Worm (Caenorhabditis elegans): ENCODE results near the gene Y57E12AL.1.
"Not testable (repeated sequence)": the region's sequence is repeated elsewhere in the genome, so short reads cannot be mapped to it uniquely, and the experiment has no call there.

Gene Y57E12AL.1

DNA sequence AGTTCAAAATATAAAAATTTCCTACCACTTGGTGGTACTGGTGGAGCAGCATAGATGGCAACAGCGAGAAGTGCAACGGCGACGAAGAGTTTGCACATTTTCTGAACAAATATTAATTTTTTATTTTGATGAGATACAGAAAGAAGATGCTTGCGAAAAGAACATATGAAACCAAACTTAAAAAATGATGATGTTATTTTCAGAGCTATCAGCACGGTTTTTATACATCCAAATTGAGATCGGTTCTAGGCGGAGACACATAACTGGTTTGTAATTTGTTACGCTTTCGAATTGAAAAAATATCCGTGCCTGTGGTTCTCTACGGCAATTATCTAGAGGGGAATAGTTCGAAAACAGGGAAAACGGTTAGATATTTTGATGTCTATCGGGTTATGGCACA lies 7.2 kb upstream of the Y57E12AL.1 start, which contains the start of gene txt-17 (continued):
- TF ChIP-seq zfh-2 (GFP tag; conservative IDR thresholded peaks at IDR 0.05) (no peak), madf-10 (tag; optimal IDR thresholded peaks at IDR 0.05) (no peak)

DNA sequence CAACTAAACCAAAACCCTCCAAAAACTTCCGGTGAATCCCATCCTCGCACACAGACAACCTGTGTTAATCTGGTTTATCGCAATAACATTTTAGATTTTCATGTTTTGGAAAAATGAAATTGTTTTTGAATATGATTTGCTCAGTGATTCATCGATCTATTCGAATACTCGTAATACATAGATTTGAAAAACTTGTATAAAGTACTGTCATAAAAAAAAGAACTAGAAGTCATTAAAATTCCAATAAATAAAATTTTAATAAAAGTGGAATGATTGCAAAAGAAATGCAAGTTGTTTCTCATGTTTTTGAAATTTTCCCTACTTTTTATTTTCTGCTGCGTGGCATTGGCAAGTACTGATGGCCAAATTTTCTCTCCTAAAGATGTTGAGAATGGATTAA lies 5.7 kb upstream of the Y57E12AL.1 start, which contains the start of gene spig-8:
Gene spig-8, plus strand, starts transcription at position 301 of the 400 bp plus-strand sequence.
- TF ChIP-seq F22D6.2 (tag; optimal IDR thresholded peaks at IDR 0.05): no peak
- TF ChIP-seq nhr-27 (tag; optimal IDR thresholded peaks at IDR 0.05): no peak
- TF ChIP-seq Y53G8AR.9 (GFP tag; conservative IDR thresholded peaks at IDR 0.05): no peak
- no peak for TF ChIP-seq ets-4 (GFP tag; optimal IDR thresholded peaks at IDR 0.05)
- no peak for TF ChIP-seq D2030.7 (GFP tag; IDR thresholded peaks at IDR 0.05)
- TF ChIP-seq akir-1 (GFP tag; optimal IDR thresholded peaks at IDR 0.05): no peak
- TF ChIP-seq hlh-26 (GFP tag; conservative IDR thresholded peaks at IDR 0.05): no peak
- TF ChIP-seq madf-6 (GFP tag; IDR thresholded peaks at IDR 0.05): no peak
- no peak for TF ChIP-seq nhr-80 (tag; optimal IDR thresholded peaks at IDR 0.05)
- TF ChIP-seq C17E4.6 (GFP tag; IDR thresholded peaks at IDR 0.05): no peak
- TF ChIP-seq ztf-26 (tag; optimal IDR thresholded peaks at IDR 0.05): no peak
- no peak for TF ChIP-seq hlh-12 (tag; optimal IDR thresholded peaks at IDR 0.05)
- no peak for TF ChIP-seq Y67H2A.10 (GFP tag; conservative IDR thresholded peaks at IDR 0.05)
- no peak for TF ChIP-seq dox-1 (GFP tag; IDR thresholded peaks at IDR 0.05)
- no peak for TF ChIP-seq nhr-179 (tag; optimal IDR thresholded peaks at IDR 0.05)
- TF ChIP-seq egrh-3 (GFP tag; IDR thresholded peaks at IDR 0.05): no peak
- no peak for TF ChIP-seq tlf-1 (GFP tag; optimal IDR thresholded peaks at IDR 0.05)
- no peak for TF ChIP-seq attf-6 (GFP tag; IDR thresholded peaks at IDR 0.05)

ce11 chrV:7057795-7058194 lies 2.5 kb upstream of the Y57E12AL.1 start, which contains the start of gene Y57E12AL.2:
TSS of gene Y57E12AL.2 (plus strand) at chrV:7058095.
- TF ChIP-seq madf-8 (GFP tag; conservative IDR thresholded peaks at IDR 0.05); unc-130 (GFP tag; optimal IDR thresholded peaks at IDR 0.05); lsy-27 (tag; optimal IDR thresholded peaks at IDR 0.05; ENCODE audit: borderline replicate concordance, insufficient read depth): not testable (repeated sequence)

ce11 chrV:7059350-7059749 lies 980 bp upstream of the Y57E12AL.1 start, which contains the start of gene mdt-6:
TSS of gene mdt-6 (minus strand) at chrV:7059624.
- TF ChIP-seq ekl-4 (GFP tag; IDR thresholded peaks at IDR 0.05): peak; percentile 13; the same call in 1 of the 2 replicates
- no peak for TF ChIP-seq tbx-9 (tag; optimal IDR thresholded peaks at IDR 0.05; ENCODE audit: borderline replicate concordance)
- TF ChIP-seq rpc-1 (optimal IDR thresholded peaks at IDR 0.05): no peak
- no peak for TF ChIP-seq rpc-1 (tag; optimal IDR thresholded peaks at IDR 0.05)
- 0 out of 2 replicates have a peak, but pooled peaks have one; percentile 31 for TF ChIP-seq hsf-1 (GFP tag; IDR thresholded peaks at IDR 0.05)
- TF ChIP-seq athp-1 (tag; optimal IDR thresholded peaks at IDR 0.05): no peak
- TF ChIP-seq lin-54 (GFP tag; optimal IDR thresholded peaks at IDR 0.05): peak; percentile 18
- peak; percentile 53 for TF ChIP-seq B0336.3 (GFP tag; IDR thresholded peaks at IDR 0.05)
- no peak for TF ChIP-seq zfh-2 (GFP tag; conservative IDR thresholded peaks at IDR 0.05)
- TF ChIP-seq madf-6 (GFP tag; IDR thresholded peaks at IDR 0.05): peak; percentile 51; the same call in 1 of the 2 replicates
- TF ChIP-seq snpc-3.4 (tag; optimal IDR thresholded peaks at IDR 0.05): no peak
- TF ChIP-seq let-526 (GFP tag; IDR thresholded peaks at IDR 0.05): no peak

DNA sequence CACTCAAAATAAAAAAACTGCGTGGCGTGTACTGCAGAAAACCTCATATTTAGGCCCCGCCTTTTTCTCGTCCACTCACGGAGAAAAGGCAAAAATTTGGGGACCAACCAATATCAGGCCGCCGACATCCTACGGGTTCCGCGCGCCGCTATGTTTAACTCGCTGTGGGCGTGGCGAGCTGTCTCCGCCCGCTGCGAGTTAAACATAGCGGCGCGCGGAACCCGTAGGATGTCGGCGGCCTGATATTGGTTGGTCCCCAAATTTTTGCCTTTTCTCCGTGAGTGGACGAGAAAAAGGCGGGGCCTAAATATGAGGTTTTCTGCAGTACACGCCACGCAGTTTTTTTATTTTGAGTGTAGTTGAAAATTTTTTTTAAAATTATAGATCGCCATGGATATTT lies 2.5 kb downstream of the Y57E12AL.1 start, which contains the start of gene tmem-258:
Gene tmem-258, plus strand, starts transcription at position 385 of the 400 bp plus-strand sequence.
- TF ChIP-seq hmg-1.2 (GFP tag; IDR thresholded peaks at IDR 0.05): peak; percentile 43
- peak; percentile 82 for TF ChIP-seq snpc-4 (GFP tag; optimal IDR thresholded peaks at IDR 0.05)
- TF ChIP-seq snpc-4 (tag; optimal IDR thresholded peaks at IDR 0.05): peak in 3 of 4 experiments; percentile 88 to 95 (median 94)
- TF ChIP-seq ekl-4 (GFP tag; IDR thresholded peaks at IDR 0.05): peak; percentile 5; the same call in 1 of the 2 replicates
- peak; percentile 36 for TF ChIP-seq madf-6 (GFP tag; IDR thresholded peaks at IDR 0.05)
- TF ChIP-seq snpc-1.1 (tag; optimal IDR thresholded peaks at IDR 0.05; ENCODE audit: insufficient read depth): peak; percentile 88
- TF ChIP-seq snpc-3.4 (tag; optimal IDR thresholded peaks at IDR 0.05): peak; percentile 43

Data from whole organism, young adult.